Worm (Caenorhabditis elegans): ENCODE data around the gene Y66D12A.6.

The Y66D12A.6 gene

ce11 chrIII:11607870-11608269 is 26.7 kb upstream of the Y66D12A.6 start, which contains the start of gene Y66D12A.1:
TSS of gene Y66D12A.1 (plus strand) at chrIII:11608170.
- no peak for TF ChIP-seq fax-1 (tag; optimal IDR thresholded peaks at IDR 0.05)
- no peak for TF ChIP-seq nhr-11 (tag; optimal IDR thresholded peaks at IDR 0.05)
- TF ChIP-seq ceh-2 (tag; optimal IDR thresholded peaks at IDR 0.05), result no peak
- TF ChIP-seq ceh-45 (GFP tag; IDR thresholded peaks at IDR 0.05), result no peak
- TF ChIP-seq dve-1 (tag; optimal IDR thresholded peaks at IDR 0.05), result no peak
- TF ChIP-seq ceh-48 (tag; optimal IDR thresholded peaks at IDR 0.05), result no peak
- TF ChIP-seq T23F11.4 (GFP tag; optimal IDR thresholded peaks at IDR 0.05), result no peak
- TF ChIP-seq madf-2 (tag; optimal IDR thresholded peaks at IDR 0.05), result no peak
- no peak for TF ChIP-seq zip-5 (tag; optimal IDR thresholded peaks at IDR 0.05)
- TF ChIP-seq ceh-19 (GFP tag; optimal IDR thresholded peaks at IDR 0.05), result no peak
- TF ChIP-seq ceh-31 (tag; optimal IDR thresholded peaks at IDR 0.05), result no peak
- no peak for TF ChIP-seq elt-2 (tag; optimal IDR thresholded peaks at IDR 0.05)
- TF ChIP-seq hlh-8 (tag; optimal IDR thresholded peaks at IDR 0.05), result no peak
- TF ChIP-seq pat-9 (tag; optimal IDR thresholded peaks at IDR 0.05), result no peak
- TF ChIP-seq hlh-13 (GFP tag; optimal IDR thresholded peaks at IDR 0.05), result no peak
- TF ChIP-seq ztf-16 (tag; optimal IDR thresholded peaks at IDR 0.05), result no peak
- no peak for TF ChIP-seq Y22D7AL.16 (tag; optimal IDR thresholded peaks at IDR 0.05)

- TF ChIP-seq ceh-48 (tag; optimal IDR thresholded peaks at IDR 0.05) (peak; percentile 13), K02D7.2 (tag; optimal IDR thresholded peaks at IDR 0.05) (no peak)
Observed at ce11 chrIII:11592096-11592495, 10.9 kb upstream of the Y66D12A.6 start.

- no peak for TF ChIP-seq pros-1 (tag; optimal IDR thresholded peaks at IDR 0.05)
- no peak for TF ChIP-seq sox-4 (tag; optimal IDR thresholded peaks at IDR 0.05)
Observed at ce11 chrIII:11590255-11590654, 9.1 kb upstream of the Y66D12A.6 start.

ce11 chrIII:11589311-11589710 is 8.1 kb upstream of the Y66D12A.6 start:
- no peak for TF ChIP-seq madf-2 (tag; optimal IDR thresholded peaks at IDR 0.05)
- peak; percentile 63 for TF ChIP-seq nfya-1 (tag; optimal IDR thresholded peaks at IDR 0.05)

ce11 chrIII:11588911-11589310 is 7.7 kb upstream of the Y66D12A.6 start, which contains the start of gene Y66D12A.3:
TSS of gene Y66D12A.3 (plus strand) at chrIII:11589211.
- TF ChIP-seq ztf-16 (tag; optimal IDR thresholded peaks at IDR 0.05) (no peak), ceh-19 (GFP tag; optimal IDR thresholded peaks at IDR 0.05) (no peak), ttx-3 (tag; optimal IDR thresholded peaks at IDR 0.05) (no peak), ceh-24 (tag; optimal IDR thresholded peaks at IDR 0.05) (no peak)

ce11 chrIII:11582569-11582968 is 1.4 kb upstream of the Y66D12A.6 start:
- TF ChIP-seq ceh-2 (tag; optimal IDR thresholded peaks at IDR 0.05), result no peak
- peak; percentile 86 for TF ChIP-seq nfya-1 (tag; optimal IDR thresholded peaks at IDR 0.05)

ce11 chrIII:11580428-11580885 is 745 bp downstream of the Y66D12A.6 start, which contains the start of gene Y66D12A.7:
TSS of gene Y66D12A.7 (minus strand) at chrIII:11580478.
- TF ChIP-seq ceh-24 (tag; optimal IDR thresholded peaks at IDR 0.05) (no peak), ceh-2 (tag; optimal IDR thresholded peaks at IDR 0.05) (no peak), K09A11.1 (tag; optimal IDR thresholded peaks at IDR 0.05; ENCODE audit: insufficient read depth) (no peak), gmeb-2 (tag; optimal IDR thresholded peaks at IDR 0.05) (no peak), F13H6.1 (tag; optimal IDR thresholded peaks at IDR 0.05) (no peak)

ce11 chrIII:11579380-11579779 is 1.8 kb downstream of the Y66D12A.6 start:
- TF ChIP-seq fkh-10 (GFP tag; optimal IDR thresholded peaks at IDR 0.05) (no peak), ceh-19 (GFP tag; optimal IDR thresholded peaks at IDR 0.05) (no peak), ceh-14 (tag; optimal IDR thresholded peaks at IDR 0.05) (no peak), unc-55 (GFP tag; optimal IDR thresholded peaks at IDR 0.05) (no peak), nhr-11 (tag; optimal IDR thresholded peaks at IDR 0.05) (no peak), nfya-1 (tag; optimal IDR thresholded peaks at IDR 0.05) (no peak), fkh-6 (tag; optimal IDR thresholded peaks at IDR 0.05) (no peak), ceh-31 (tag; optimal IDR thresholded peaks at IDR 0.05) (no peak), tbx-2 (tag; optimal IDR thresholded peaks at IDR 0.05) (no peak), sox-4 (tag; optimal IDR thresholded peaks at IDR 0.05) (no peak), madf-2 (tag; optimal IDR thresholded peaks at IDR 0.05) (no peak), sox-2 (GFP tag; IDR thresholded peaks at IDR 0.05) (no peak), ama-1 (optimal IDR thresholded peaks at IDR 0.05) (no peak), pha-4 (tag; optimal IDR thresholded peaks at IDR 0.05) (no peak), odd-2 (tag; optimal IDR thresholded peaks at IDR 0.05) (no peak), sdc-2 (tag; optimal IDR thresholded peaks at IDR 0.05) (no peak), T23F11.4 (GFP tag; optimal IDR thresholded peaks at IDR 0.05) (no peak), dmd-4 (tag; optimal IDR thresholded peaks at IDR 0.05; ENCODE audit: borderline replicate concordance) (no peak)

All from whole organism, late embryonic.